Fruit fly (Drosophila melanogaster) whole organism, embryonic: Measurements from ENCODE around the gene Paris.

ENCODE experiments used
- Ada2b ChIP-seq: fragments of 200-800 bp; sonication (Bioruptor generic); IDR thresholded peaks from 2 replicates; pipeline ENCODE4 v1.3.6; 2022; ENCODE audit warnings: missing biosample characterization, missing genetic modification characterization
- Adf1 ChIP-seq: fragments of 200-800 bp; sonication (Bioruptor generic); IDR thresholded peaks from 2 replicates; pipeline ENCODE4 v1.3.6; 2022; ENCODE audit warnings: missing biosample characterization, missing genetic modification characterization
- Awh ChIP-seq: fragments of 200-800 bp; sonication (Bioruptor generic); IDR thresholded peaks from 2 replicates; pipeline ENCODE4, ENCODE4 v1.3.6; 2022; ENCODE audit warnings: missing biosample characterization, missing genetic modification characterization
- CG11247 ChIP-seq: fragments of 200-800 bp; sonication (Bioruptor generic); IDR thresholded peaks from 2 replicates; pipeline ENCODE4 v1.3.6; 2022; ENCODE audit warnings: missing biosample characterization, missing genetic modification characterization
- CG11695 ChIP-seq: fragments of 200-800 bp; sonication (Bioruptor generic); IDR thresholded peaks from 3 replicates; pipeline ENCODE4 v1.3.6; 2022; ENCODE audit warnings: missing biosample characterization, missing genetic modification characterization
- CG12391 ChIP-seq: fragments of 200-800 bp; sonication (Bioruptor generic); optimal IDR thresholded peaks from 3 replicates; lab custom pipeline; 2018; ENCODE audit warnings: missing biosample characterization, mild to moderate bottlenecking, missing genetic modification characterization, moderate library complexity
- CG13123 ChIP-seq: fragments of 200-800 bp; sonication (Bioruptor generic); optimal IDR thresholded peaks from 2 replicates; lab custom pipeline; 2016; ENCODE audit warnings: missing biosample characterization, missing genetic modification characterization
- CG13894 ChIP-seq: fragments of 200-800 bp; sonication (Bioruptor generic); optimal IDR thresholded peaks from 3 replicates; lab custom pipeline; 2018; ENCODE audit warnings: missing biosample characterization, mild to moderate bottlenecking, missing genetic modification characterization, moderate library complexity
- CG14667 ChIP-seq: fragments of 200-800 bp; sonication (Bioruptor generic); IDR thresholded peaks from 2 replicates; pipeline ENCODE4 v1.3.6; 2022; ENCODE audit warnings: missing biosample characterization, missing genetic modification characterization
- CG14860 ChIP-seq: fragments of 200-800 bp; sonication (Bioruptor generic); IDR thresholded peaks from 3 replicates; pipeline ENCODE4 v1.3.6; 2022; ENCODE audit warnings: missing biosample characterization, missing genetic modification characterization; ENCODE audit not compliant: partially characterized antibody
- CG1647 ChIP-seq: fragments of 200-800 bp; sonication (Bioruptor generic); optimal IDR thresholded peaks from 3 replicates; lab custom pipeline; 2016; ENCODE audit warnings: missing biosample characterization, missing genetic modification characterization
- CG17359 ChIP-seq: fragments of 200-800 bp; sonication (Bioruptor generic); optimal IDR thresholded peaks from 3 replicates; lab custom pipeline; 2018; ENCODE audit warnings: missing biosample characterization, mild to moderate bottlenecking, missing genetic modification characterization, moderate library complexity
- CG4328 ChIP-seq: fragments of 200-800 bp; sonication (Bioruptor generic); optimal IDR thresholded peaks from 3 replicates; lab custom pipeline; 2017; ENCODE audit warnings: missing biosample characterization, missing genetic modification reagents, missing genetic modification characterization
- CG43689 ChIP-seq: fragments of 200-800 bp; sonication (Bioruptor generic); IDR thresholded peaks from 2 replicates; pipeline ENCODE4 v1.3.6; 2022; ENCODE audit warnings: missing biosample characterization, missing genetic modification characterization
- CG4424 ChIP-seq: fragments of 200-800 bp; sonication (Bioruptor generic); optimal IDR thresholded peaks from 3 replicates; lab custom pipeline; 2016; ENCODE audit warnings: missing biosample characterization, missing genetic modification characterization
- CG4730 ChIP-seq: fragments of 200-800 bp; sonication (Bioruptor generic); IDR thresholded peaks from 2 replicates; pipeline ENCODE4 v1.3.6; 2022; ENCODE audit warnings: missing biosample characterization, missing genetic modification characterization
- CG6254 ChIP-seq: fragments of 200-800 bp; sonication (Bioruptor generic); optimal IDR thresholded peaks from 3 replicates; lab custom pipeline; 2017; ENCODE audit warnings: mild to moderate bottlenecking, missing biosample characterization, missing genetic modification reagents, missing genetic modification characterization
- CG7271 ChIP-seq: fragments of 200-800 bp; sonication (Bioruptor generic); optimal IDR thresholded peaks from 2 replicates; lab custom pipeline; 2018; ENCODE audit warnings: missing biosample characterization, mild to moderate bottlenecking, missing genetic modification characterization, moderate library complexity
- CG7745 ChIP-seq: fragments of 200-800 bp; sonication (Bioruptor generic); optimal IDR thresholded peaks from 2 replicates; lab custom pipeline; 2018; ENCODE audit warnings: missing biosample characterization, mild to moderate bottlenecking, missing genetic modification characterization, moderate library complexity
- CG8359 ChIP-seq: fragments of 200-800 bp; sonication (Bioruptor generic); optimal IDR thresholded peaks from 2 replicates; lab custom pipeline; 2017; ENCODE audit warnings: missing biosample characterization, mild to moderate bottlenecking, missing genetic modification characterization, borderline replicate concordance
- CG9797 ChIP-seq: fragments of 200-800 bp; sonication (Bioruptor generic); optimal IDR thresholded peaks from 3 replicates; lab custom pipeline; 2018; ENCODE audit warnings: missing biosample characterization, mild to moderate bottlenecking, missing genetic modification characterization
- CG9876 ChIP-seq: fragments of 200-800 bp; sonication (Bioruptor generic); optimal IDR thresholded peaks from 2 replicates; lab custom pipeline; 2016; ENCODE audit warnings: missing biosample characterization, missing genetic modification characterization
- Dek ChIP-seq: fragments of 200-800 bp; sonication (Bioruptor generic); optimal IDR thresholded peaks from 3 replicates; lab custom pipeline; 2019; ENCODE audit warnings: missing biosample characterization, mild to moderate bottlenecking, missing genetic modification characterization, moderate library complexity
- Ets97D ChIP-seq: fragments of 200-800 bp; sonication (Bioruptor generic); optimal IDR thresholded peaks from 3 replicates; lab custom pipeline; 2016; ENCODE audit warnings: missing biosample characterization, missing genetic modification characterization
- Hand ChIP-seq: fragments of 200-800 bp; sonication (Bioruptor generic); optimal IDR thresholded peaks from 2 replicates; lab custom pipeline; 2017; ENCODE audit warnings: mild to moderate bottlenecking, missing biosample characterization, missing genetic modification reagents, missing genetic modification characterization
- Hmx ChIP-seq: fragments of 200-800 bp; sonication (Bioruptor generic); optimal IDR thresholded peaks from 2 replicates; lab custom pipeline; 2016; ENCODE audit warnings: missing biosample characterization, missing genetic modification characterization
- Hr39 ChIP-seq: fragments of >200 bp; optimal IDR thresholded peaks from 2 replicates; lab custom pipeline; 2017
- Hsf ChIP-seq: fragments of 200-800 bp; sonication (Bioruptor generic); optimal IDR thresholded peaks from 3 replicates; lab custom pipeline; 2016; ENCODE audit warnings: missing biosample characterization, missing genetic modification characterization
- Lpt ChIP-seq: fragments of >200 bp; optimal IDR thresholded peaks from 2 replicates; lab custom pipeline; 2018; ENCODE audit warnings: missing biosample characterization, missing genetic modification characterization
- NC2α ChIP-seq: fragments of 200-800 bp; sonication (Bioruptor generic); optimal IDR thresholded peaks from 2 replicates; lab custom pipeline; 2016; ENCODE audit warnings: missing biosample characterization, missing genetic modification characterization
- NFAT ChIP-seq: fragments of 200-800 bp; sonication (Bioruptor generic); IDR thresholded peaks from 2 replicates; pipeline ENCODE4 v1.3.6; 2022; ENCODE audit warnings: missing biosample characterization, missing genetic modification characterization
- Side ChIP-seq: fragments of 200-800 bp; sonication (Bioruptor generic); optimal IDR thresholded peaks from 2 replicates; lab custom pipeline; 2016; ENCODE audit warnings: missing biosample characterization, missing genetic modification characterization
- Usf ChIP-seq: fragments of 200-800 bp; sonication (Bioruptor generic); optimal IDR thresholded peaks from 2 replicates; lab custom pipeline; 2017; ENCODE audit warnings: missing genotype, missing biosample characterization, missing genetic modification characterization
- bbx ChIP-seq: fragments of 200-800 bp; sonication (Bioruptor generic); IDR thresholded peaks from 2 replicates; pipeline ENCODE4 v1.3.6; 2022; ENCODE audit warnings: missing biosample characterization, missing genetic modification characterization; ENCODE audit not compliant: partially characterized antibody
- bigmax ChIP-seq: fragments of 200-800 bp; sonication (Bioruptor generic); optimal IDR thresholded peaks from 2 replicates; lab custom pipeline; 2018; ENCODE audit warnings: missing biosample characterization, mild to moderate bottlenecking, missing genetic modification characterization
- corto ChIP-seq: fragments of 200-800 bp; sonication (Bioruptor generic); optimal IDR thresholded peaks from 2 replicates; lab custom pipeline; 2016; ENCODE audit warnings: missing biosample characterization, mild to moderate bottlenecking, missing genetic modification characterization, moderate library complexity
- emc ChIP-seq: fragments of 200-800 bp; sonication (Bioruptor generic); optimal IDR thresholded peaks from 2 replicates; lab custom pipeline; 2016; ENCODE audit warnings: missing biosample characterization, missing genetic modification characterization
- ems ChIP-seq: fragments of 200-800 bp; sonication (Bioruptor generic); optimal IDR thresholded peaks from 3 replicates; lab custom pipeline; 2016; ENCODE audit warnings: missing biosample characterization, missing genetic modification characterization
- gcm2 ChIP-seq: fragments of 200-800 bp; sonication (Bioruptor generic); optimal IDR thresholded peaks from 2 replicates; lab custom pipeline; 2016; ENCODE audit warnings: missing biosample characterization, missing genetic modification characterization
- gt ChIP-seq: fragments of 200-800 bp; sonication (Bioruptor generic); IDR thresholded peaks from 2 replicates; pipeline ENCODE4 v1.3.6; 2022; ENCODE audit warnings: missing biosample characterization, missing genetic modification characterization
- hbn ChIP-seq: fragments of 200-800 bp; sonication (Bioruptor generic); IDR thresholded peaks from 2 replicates; pipeline ENCODE4 v1.3.6; 2022; ENCODE audit warnings: missing biosample characterization, missing genetic modification characterization; ENCODE audit not compliant: partially characterized antibody
- lilli ChIP-seq: fragments of 200-800 bp; sonication (Bioruptor generic); optimal IDR thresholded peaks from 3 replicates; lab custom pipeline; 2016; ENCODE audit warnings: missing biosample characterization, missing genetic modification characterization
- luna ChIP-seq: fragments of 200-800 bp; sonication (Bioruptor generic); optimal IDR thresholded peaks from 2 replicates; lab custom pipeline; 2016; ENCODE audit warnings: missing biosample characterization, missing genetic modification characterization
- mld ChIP-seq: fragments of 200-800 bp; sonication (Bioruptor generic); IDR thresholded peaks from 3 replicates; pipeline ENCODE4 v1.3.6; 2022; ENCODE audit warnings: missing biosample characterization, missing genetic modification characterization; ENCODE audit not compliant: partially characterized antibody
- nerfin-2 ChIP-seq: fragments of 200-800 bp; sonication (Bioruptor generic); IDR thresholded peaks from 2 replicates; pipeline ENCODE4 v1.3.6; 2022; ENCODE audit warnings: missing biosample characterization, missing genetic modification characterization; ENCODE audit not compliant: partially characterized antibody
- oc ChIP-seq: fragments of 200-800 bp; sonication (Bioruptor generic); optimal IDR thresholded peaks from 2 replicates; lab custom pipeline; 2018; ENCODE audit warnings: missing biosample characterization, mild to moderate bottlenecking, missing genetic modification characterization, moderate library complexity
- rib ChIP-seq: fragments of 200-800 bp; sonication (Bioruptor generic); IDR thresholded peaks from 2 replicates; pipeline ENCODE4 v1.3.6; 2022; ENCODE audit warnings: missing biosample characterization, missing genetic modification characterization
- row ChIP-seq: fragments of 200-800 bp; sonication (Bioruptor generic); IDR thresholded peaks from 3 replicates; pipeline ENCODE4 v1.3.6; 2022; ENCODE audit warnings: missing biosample characterization, missing genetic modification characterization
- sqz ChIP-seq: fragments of 200-800 bp; sonication (Bioruptor generic); optimal IDR thresholded peaks from 3 replicates; lab custom pipeline; 2018; ENCODE audit warnings: missing biosample characterization, mild to moderate bottlenecking, missing genetic modification characterization
- ssp ChIP-seq: fragments of 200-800 bp; sonication (Bioruptor generic); IDR thresholded peaks from 2 replicates; pipeline ENCODE4 v1.3.6; 2022; ENCODE audit warnings: missing biosample characterization, missing genetic modification characterization
- wek ChIP-seq: fragments of 200-800 bp; sonication (Bioruptor generic); optimal IDR thresholded peaks from 3 replicates; lab custom pipeline; 2018; ENCODE audit warnings: missing biosample characterization, mild to moderate bottlenecking, missing genetic modification characterization, moderate library complexity
- z ChIP-seq: fragments of 200-800 bp; sonication (Bioruptor generic); IDR thresholded peaks from 3 replicates; pipeline ENCODE4 v1.3.6; 2022; ENCODE audit warnings: missing biosample characterization, missing genetic modification characterization
- zfh2 ChIP-seq: fragments of 200-800 bp; sonication (Bioruptor generic); optimal IDR thresholded peaks from 2 replicates; lab custom pipeline; 2016; ENCODE audit warnings: missing biosample characterization, missing genetic modification characterization

The Paris gene

dm6 chr2L:4459543-4459942, 3.9 kb upstream of the Paris start, which contains the start of the genes mRpL27 and CG15435 (continued):
- TF ChIP-seq Usf (GFP tag; lab: Kevin White, UChicago), result no peak
- TF ChIP-seq Hsf (GFP tag; lab: Kevin White, UChicago), result peak; percentile 63
- no peak for TF ChIP-seq Side (GFP tag; lab: Kevin White, UChicago)
- TF ChIP-seq Ada2b (GFP tag; lab: Robert Waterston, UW), result no peak
- TF ChIP-seq corto (GFP tag; lab: Kevin White, UChicago), result no peak
- TF ChIP-seq oc (tag; lab: Kevin White, UChicago), result no peak
- TF ChIP-seq bigmax (GFP tag; lab: Kevin White, UChicago), result no peak
- TF ChIP-seq bbx (GFP tag; lab: Robert Waterston, UW), result no peak
- no peak for TF ChIP-seq gt (GFP tag; lab: Robert Waterston, UW)
- no peak for TF ChIP-seq Hand
- TF ChIP-seq CG4730 (GFP tag; lab: Robert Waterston, UW), result no peak
- no peak for TF ChIP-seq CG43689 (GFP tag; lab: Robert Waterston, UW)
- peak; percentile 68 for TF ChIP-seq CG12391
- no peak for TF ChIP-seq emc
- peak; percentile 42 for TF ChIP-seq CG4328
- no peak for TF ChIP-seq nerfin-2
- TF ChIP-seq rib, result no peak
- no peak for TF ChIP-seq CG11247 (GFP tag; lab: Robert Waterston, UW)
- TF ChIP-seq CG14667 (GFP tag; lab: Robert Waterston, UW), result no peak
- no peak for TF ChIP-seq CG8359 (GFP tag; lab: Kevin White, UChicago)
- no peak for TF ChIP-seq NC2α (GFP tag; lab: Kevin White, UChicago)
- peak; percentile 49 for TF ChIP-seq lilli (GFP tag; lab: Kevin White, UChicago)
- peak; percentile 30 for TF ChIP-seq Ets97D (GFP tag; lab: Kevin White, UChicago)
- no peak for TF ChIP-seq CG7271
- TF ChIP-seq zfh2 (GFP tag; lab: Kevin White, UChicago), result peak; percentile 15
- TF ChIP-seq CG14860 (GFP tag; lab: Robert Waterston, UW), result peak; percentile 25; the same call in 1 of the 3 replicates
- peak; percentile 8 for TF ChIP-seq CG9797
- no peak for TF ChIP-seq Awh
- TF ChIP-seq hbn (GFP tag; lab: Robert Waterston, UW), result no peak
- no peak for TF ChIP-seq sqz (GFP tag; lab: Kevin White, UChicago)
- TF ChIP-seq CG4424 (GFP tag; lab: Kevin White, UChicago), result no peak
- TF ChIP-seq CG1647 (GFP tag; lab: Kevin White, UChicago), result no peak
- TF ChIP-seq Hmx (GFP tag; lab: Kevin White, UChicago), result no peak
- TF ChIP-seq Lpt (GFP tag; lab: Kevin White, UChicago), result no peak
- no peak for TF ChIP-seq CG9876 (GFP tag; lab: Kevin White, UChicago)
- TF ChIP-seq row, result peak; percentile 93
- TF ChIP-seq CG13894 (tag; lab: Kevin White, UChicago), result peak; percentile 31
- TF ChIP-seq CG6254, result no peak
- peak; percentile 45 for TF ChIP-seq Dek (tag; lab: Kevin White, UChicago)
- no peak for TF ChIP-seq wek (GFP tag; lab: Kevin White, UChicago)
- no peak for TF ChIP-seq CG17359 (tag; lab: Kevin White, UChicago)
- no peak for TF ChIP-seq NFAT (GFP tag; lab: Robert Waterston, UW)
- TF ChIP-seq ems (GFP tag; lab: Kevin White, UChicago), result peak; percentile 35
- TF ChIP-seq Hr39 (lab: Kevin White, UChicago), result no peak
- no peak for TF ChIP-seq gcm2 (GFP tag; lab: Kevin White, UChicago)
- TF ChIP-seq Adf1 (GFP tag; lab: Robert Waterston, UW), result no peak
- TF ChIP-seq CG13123 (GFP tag; lab: Kevin White, UChicago), result no peak
- no peak for TF ChIP-seq CG11695 (GFP tag; lab: Robert Waterston, UW)
- no peak for TF ChIP-seq ssp
- TF ChIP-seq luna (GFP tag; lab: Kevin White, UChicago), result no peak
- no peak for TF ChIP-seq mld (GFP tag; lab: Robert Waterston, UW)
- TF ChIP-seq z, result no peak
- no peak for TF ChIP-seq CG7745 (tag; lab: Kevin White, UChicago)
